Worm (Caenorhabditis elegans) whole organism, L4 larva: Measurements from ENCODE around the gene F02E11.2.
"Not testable (repeated sequence)": the region's sequence is repeated elsewhere in the genome, so short reads cannot be mapped to it uniquely, and the experiment has no call there.

Source experiments
- ama-1 ChIP-seq: fragments of 150-350 bp; optimal IDR thresholded peaks from 2 replicates; lab custom pipeline; 2014; ENCODE audit warnings: inconsistent platforms, mixed read lengths
- ceh-28 ChIP-seq: fragments of 150-350 bp; optimal IDR thresholded peaks from 2 replicates; lab custom pipeline; 2014; ENCODE audit warnings: missing biosample characterization, missing genetic modification reagents, missing genetic modification characterization
- mxl-3 ChIP-seq: fragments of 200-800 bp; sonication (Bioruptor generic); optimal IDR thresholded peaks from 2 replicates; lab custom pipeline; 2018; ENCODE audit warnings: mild to moderate bottlenecking, missing genetic modification characterization, missing compliant biosample characterization
- skn-1 ChIP-seq: fragments of 150-350 bp; optimal IDR thresholded peaks from 2 replicates; lab custom pipeline; 2014; ENCODE audit warnings: missing biosample characterization, missing genetic modification characterization
- unc-39 ChIP-seq: sonication (generic microtip); optimal IDR thresholded peaks from 2 replicates; lab custom pipeline; 2017; ENCODE audit warnings: missing biosample characterization, missing genetic modification characterization
- unc-62 ChIP-seq, 3 experiments: fragments of 150-350 bp in 1 of 3; sonication (generic microtip); optimal IDR thresholded peaks in 2 of 3; peaks in 1 of 3; 1 replicate in 1 of 3; 2 replicates in 2 of 3; lab custom pipeline; 2014 to 2017; ENCODE audit warnings: missing biosample characterization in 3 of 3, missing genetic modification characterization in 3 of 3, missing genetic modification reagents in 3 of 3, missing genotype in 1 of 3

ce11 chrII:3290544-3290943 lies 27.9 kb downstream of the F02E11.2 start, which contains the start of gene F39E9.14:
- TF ChIP-seq unc-62 (GFP tag; optimal IDR thresholded peaks at IDR 0.05 in 1 of 2; lab: Kevin White, UChicago); unc-62 (tag; optimal IDR thresholded peaks at IDR 0.05; lab: Kevin White, UChicago); ceh-28 (tag; lab: Kevin White, UChicago); unc-39 (tag; lab: Kevin White, UChicago); mxl-3 (GFP tag; lab: Kevin White, UChicago); skn-1 (tag; lab: Kevin White, UChicago); ama-1 (lab: Kevin White, UChicago): not testable (repeated sequence)
